5 worm cellular contexts compared by ENCODE assay signal in the genomic region with DNA sequence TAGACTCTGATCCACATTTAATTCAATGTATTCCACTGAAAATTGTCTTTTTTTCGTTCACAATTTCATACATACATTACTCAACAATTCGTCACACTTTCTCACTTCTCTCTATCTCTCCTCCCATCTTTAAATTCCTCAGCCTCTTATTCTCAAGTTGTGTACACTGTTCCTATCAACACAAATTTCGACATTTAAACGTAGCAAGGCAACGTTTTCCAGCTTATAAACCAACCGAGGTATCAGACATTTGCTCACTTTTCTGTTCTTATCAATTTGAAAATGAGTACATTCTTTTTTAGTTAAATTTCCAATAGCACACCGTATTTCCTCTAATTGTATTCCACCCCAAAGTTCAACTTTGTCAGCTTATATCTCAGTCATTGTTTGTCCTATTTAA.
TF ChIP-seq lines count a peak whose summit lies in the region.

A gene (plus strand): TSS at position 163 of the 400 bp plus-strand sequence.

TF ChIP-seq in whole organism, L1 larva, 84 proteins besides CTCF, POLR2A, EP300 and RAD21:
- TF ChIP-seq ces-1 (GFP tag; optimal IDR thresholded peaks at IDR 0.05; lab: Kevin White, UChicago) (no peak), elt-2 (tag; optimal IDR thresholded peaks at IDR 0.05; lab: Kevin White, UChicago) (peak; percentile 50), nhr-85 (tag; lab: Kevin White, UChicago) (peak; percentile 60)

TF ChIP-seq in whole organism, L2 larva, 48 proteins besides CTCF, POLR2A, EP300 and RAD21:
- TF ChIP-seq nhr-12 (tag; optimal IDR thresholded peaks at IDR 0.05; lab: Kevin White, UChicago) = no peak
- peak; percentile 38 for TF ChIP-seq sma-9 (GFP tag; optimal IDR thresholded peaks at IDR 0.05; lab: Kevin White, UChicago)
- TF ChIP-seq sma-9 (tag; optimal IDR thresholded peaks at IDR 0.05; lab: Kevin White, UChicago) = no peak
- peak; percentile 71 for TF ChIP-seq fos-1 (tag; optimal IDR thresholded peaks at IDR 0.05; lab: Kevin White, UChicago)

TF ChIP-seq in whole organism, L3 larva, 47 proteins besides CTCF, POLR2A, EP300 and RAD21:
- TF ChIP-seq elt-2 (tag; optimal IDR thresholded peaks at IDR 0.05; lab: Kevin White, UChicago) = peak; percentile 67
- no peak for TF ChIP-seq R02D3.7 (tag; optimal IDR thresholded peaks at IDR 0.05; lab: Kevin White, UChicago)
- TF ChIP-seq nhr-11 (tag; optimal IDR thresholded peaks at IDR 0.05; lab: Kevin White, UChicago) = no peak
- peak; percentile 57 for TF ChIP-seq pha-4 (tag; optimal IDR thresholded peaks at IDR 0.05; lab: Kevin White, UChicago)
- TF ChIP-seq nhr-28 (tag; optimal IDR thresholded peaks at IDR 0.05; lab: Kevin White, UChicago) = no peak
- TF ChIP-seq nfya-1 (tag; optimal IDR thresholded peaks at IDR 0.05; lab: Kevin White, UChicago; ENCODE audit: insufficient read depth) = no peak
- TF ChIP-seq nhr-67 (tag; optimal IDR thresholded peaks at IDR 0.05; lab: Kevin White, UChicago) = no peak
- TF ChIP-seq elt-3 (tag; optimal IDR thresholded peaks at IDR 0.05; lab: Kevin White, UChicago) = no peak
- TF ChIP-seq egl-5 (tag; optimal IDR thresholded peaks at IDR 0.05; lab: Kevin White, UChicago) = no peak
- TF ChIP-seq unc-39 (tag; optimal IDR thresholded peaks at IDR 0.05; lab: Kevin White, UChicago) = no peak

TF ChIP-seq in whole organism, L4 larva, 104 proteins besides CTCF, POLR2A, EP300 and RAD21:
- TF ChIP-seq pha-4 (GFP tag; IDR thresholded peaks at IDR 0.05; lab: Robert Waterston, UW) (no peak), pha-4 (tag; optimal IDR thresholded peaks at IDR 0.05; lab: Kevin White, UChicago) (no peak), spr-3 (GFP tag; optimal IDR thresholded peaks at IDR 0.05; lab: Kevin White, UChicago) (no peak), lin-39 (tag; optimal IDR thresholded peaks at IDR 0.05; lab: Kevin White, UChicago) (no peak), rbr-2 (tag; optimal IDR thresholded peaks at IDR 0.05; lab: Kevin White, UChicago) (no peak), lsy-2 (tag; optimal IDR thresholded peaks at IDR 0.05; lab: Kevin White, UChicago) (no peak), pqm-1 (tag; optimal IDR thresholded peaks at IDR 0.05; lab: Kevin White, UChicago) (peak; percentile 54), Y75B8A.6 (GFP tag; IDR thresholded peaks at IDR 0.05; lab: Robert Waterston, UW) (no peak), dmd-6 (GFP tag; IDR thresholded peaks at IDR 0.05; lab: Robert Waterston, UW) (peak; percentile 49; the same call in 1 of the 2 replicates), lir-3 (tag; optimal IDR thresholded peaks at IDR 0.05; lab: Kevin White, UChicago) (no peak), ZK337.2 (GFP tag; IDR thresholded peaks at IDR 0.05; lab: Robert Waterston, UW) (no peak), zip-2 (tag; optimal IDR thresholded peaks at IDR 0.05; lab: Kevin White, UChicago) (no peak), Y48G9A.11 (GFP tag; IDR thresholded peaks at IDR 0.05; lab: Robert Waterston, UW) (no peak), madf-9 (GFP tag; conservative IDR thresholded peaks at IDR 0.05; lab: Robert Waterston, UW) (no peak), ztf-11 (tag; optimal IDR thresholded peaks at IDR 0.05; lab: Kevin White, UChicago) (no peak), lin-15B (tag; optimal IDR thresholded peaks at IDR 0.05; lab: Kevin White, UChicago) (no peak), ceh-28 (tag; optimal IDR thresholded peaks at IDR 0.05; lab: Kevin White, UChicago) (no peak), nhr-28 (tag; optimal IDR thresholded peaks at IDR 0.05; lab: Kevin White, UChicago) (peak; percentile 61), T20F7.1 (GFP tag; optimal IDR thresholded peaks at IDR 0.05; lab: Kevin White, UChicago) (no peak), unc-62 (GFP tag; optimal IDR thresholded peaks at IDR 0.05 in 1 of 2; lab: Kevin White, UChicago) (peak in 1 of 2 experiments; percentile 14), unc-62 (tag; optimal IDR thresholded peaks at IDR 0.05; lab: Kevin White, UChicago) (no peak), ztf-7 (tag; optimal IDR thresholded peaks at IDR 0.05; lab: Kevin White, UChicago) (no peak), daf-12 (tag; optimal IDR thresholded peaks at IDR 0.05; lab: Kevin White, UChicago) (no peak), dve-1 (tag; optimal IDR thresholded peaks at IDR 0.05; lab: Kevin White, UChicago; ENCODE audit: insufficient read depth) (peak; percentile 45), tra-1 (GFP tag; IDR thresholded peaks at IDR 0.05; lab: Robert Waterston, UW) (0 out of 2 replicates have a peak, but pooled peaks have one; percentile 49), daf-16 (GFP tag; optimal IDR thresholded peaks at IDR 0.05; lab: Kevin White, UChicago) (no peak), daf-16 (tag; optimal IDR thresholded peaks at IDR 0.05; lab: Kevin White, UChicago) (peak; percentile 66), T26A8.4 (GFP tag; IDR thresholded peaks at IDR 0.05; lab: Robert Waterston, UW) (no peak), mxl-2 (GFP tag; conservative IDR thresholded peaks at IDR 0.05; lab: Robert Waterston, UW) (no peak), nhr-42 (GFP tag; IDR thresholded peaks at IDR 0.05; lab: Robert Waterston, UW) (no peak), ceh-62 (tag; optimal IDR thresholded peaks at IDR 0.05; lab: Kevin White, UChicago) (no peak), arid-1 (GFP tag; conservative IDR thresholded peaks at IDR 0.05; lab: Robert Waterston, UW) (no peak), dpl-1 (GFP tag; optimal IDR thresholded peaks at IDR 0.05; lab: Kevin White, UChicago) (no peak), snpc-1.2 (GFP tag; IDR thresholded peaks at IDR 0.05; lab: Robert Waterston, UW) (no peak), F10B5.3 (tag; optimal IDR thresholded peaks at IDR 0.05; lab: Kevin White, UChicago) (no peak)
TF ChIP-seq in whole organism, L4 larva: peak in this region for 7.

TF ChIP-seq in whole organism, young adult, 124 proteins besides CTCF, POLR2A, EP300 and RAD21:
- TF ChIP-seq nhr-80 (tag; optimal IDR thresholded peaks at IDR 0.05; lab: Kevin White, UChicago) (peak; percentile 23), ztf-26 (tag; optimal IDR thresholded peaks at IDR 0.05; lab: Kevin White, UChicago) (no peak), C17E4.6 (GFP tag; IDR thresholded peaks at IDR 0.05; lab: Robert Waterston, UW) (no peak)
